Fruit fly (Drosophila melanogaster) whole organism, embryonic: ENCODE measurements around the gene cdi.

ENCODE experiments used
- BEAF-32 ChIP-seq: fragments of 200-800 bp; sonication (Bioruptor generic); optimal IDR thresholded peaks from 3 replicates; lab custom pipeline; 2017; ENCODE audit warnings: missing biosample characterization, missing genetic modification characterization, mild to moderate bottlenecking, moderate library complexity, missing genetic modification reagents
- BtbVII ChIP-seq: fragments of 200-800 bp; sonication (Bioruptor generic); optimal IDR thresholded peaks from 3 replicates; lab custom pipeline; 2017; ENCODE audit warnings: missing biosample characterization, mild to moderate bottlenecking, missing genetic modification characterization
- CG10543 ChIP-seq: fragments of 200-800 bp; sonication (Bioruptor generic); optimal IDR thresholded peaks from 3 replicates; lab custom pipeline; 2017; ENCODE audit warnings: missing biosample characterization, mild to moderate bottlenecking, missing genetic modification characterization, moderate library complexity
- CG11723 ChIP-seq: fragments of 200-800 bp; sonication (Bioruptor generic); optimal IDR thresholded peaks from 2 replicates; lab custom pipeline; 2017; ENCODE audit warnings: missing biosample characterization, mild to moderate bottlenecking, missing genetic modification characterization
- CG12769 ChIP-seq: fragments of 200-800 bp; sonication (Bioruptor generic); optimal IDR thresholded peaks from 2 replicates; lab custom pipeline; 2019; ENCODE audit warnings: missing biosample characterization, mild to moderate bottlenecking, missing genetic modification characterization, moderate library complexity
- CG13894 ChIP-seq: fragments of 200-800 bp; sonication (Bioruptor generic); optimal IDR thresholded peaks from 3 replicates; lab custom pipeline; 2018; ENCODE audit warnings: missing biosample characterization, mild to moderate bottlenecking, missing genetic modification characterization, moderate library complexity
- CG15011 ChIP-seq: fragments of 200-800 bp; sonication (Bioruptor generic); optimal IDR thresholded peaks from 3 replicates; lab custom pipeline; 2018; ENCODE audit warnings: missing biosample characterization, mild to moderate bottlenecking, missing genetic modification characterization
- CG15514 ChIP-seq: fragments of 200-800 bp; sonication (Bioruptor generic); optimal IDR thresholded peaks from 3 replicates; lab custom pipeline; 2017; ENCODE audit warnings: missing biosample characterization, missing genetic modification characterization, mild to moderate bottlenecking, moderate library complexity, missing genetic modification reagents
- CG1602 ChIP-seq: fragments of 200-800 bp; sonication (Bioruptor generic); optimal IDR thresholded peaks from 3 replicates; lab custom pipeline; 2016; ENCODE audit warnings: missing biosample characterization, missing genetic modification characterization
- CG16779 ChIP-seq: fragments of 200-800 bp; sonication (Bioruptor generic); IDR thresholded peaks from 2 replicates; pipeline ENCODE4 v1.3.6; 2022; ENCODE audit warnings: missing biosample characterization, missing genetic modification characterization
- CG17361 ChIP-seq: fragments of 200-800 bp; sonication (Bioruptor generic); IDR thresholded peaks from 3 replicates; pipeline ENCODE4 v1.3.6; 2022; ENCODE audit warnings: missing biosample characterization, missing genetic modification characterization
- CG3847 ChIP-seq: fragments of 200-800 bp; sonication (Bioruptor generic); IDR thresholded peaks from 2 replicates; pipeline ENCODE4 v1.3.6; 2022; ENCODE audit warnings: missing biosample characterization, missing genetic modification characterization
- CG6254 ChIP-seq: fragments of 200-800 bp; sonication (Bioruptor generic); optimal IDR thresholded peaks from 3 replicates; lab custom pipeline; 2017; ENCODE audit warnings: mild to moderate bottlenecking, missing biosample characterization, missing genetic modification reagents, missing genetic modification characterization
- CG7271 ChIP-seq: fragments of 200-800 bp; sonication (Bioruptor generic); optimal IDR thresholded peaks from 2 replicates; lab custom pipeline; 2018; ENCODE audit warnings: missing biosample characterization, mild to moderate bottlenecking, missing genetic modification characterization, moderate library complexity
- CG8290 ChIP-seq, 3 experiments: fragments of 200-800 bp; sonication (Bioruptor generic); optimal IDR thresholded peaks; 2 replicates each; lab custom pipeline; 2016 to 2019; ENCODE audit warnings: missing biosample characterization in 3 of 3, missing genetic modification characterization in 3 of 3, mild to moderate bottlenecking in 2 of 3, moderate library complexity in 1 of 3
- CG8388 ChIP-seq: fragments of 200-800 bp; sonication (Bioruptor generic); optimal IDR thresholded peaks from 2 replicates; lab custom pipeline; 2019; ENCODE audit warnings: missing biosample characterization, mild to moderate bottlenecking, missing genetic modification characterization, moderate library complexity
- CHES-1-like ChIP-seq: fragments of 200-800 bp; sonication (Bioruptor generic); optimal IDR thresholded peaks from 2 replicates; lab custom pipeline; 2016; ENCODE audit warnings: missing biosample characterization, missing genetic modification characterization
- CoRest ChIP-seq: fragments of 200-800 bp; sonication (Bioruptor generic); optimal IDR thresholded peaks from 3 replicates; lab custom pipeline; 2018; ENCODE audit warnings: missing biosample characterization, mild to moderate bottlenecking, missing genetic modification characterization, moderate library complexity
- CrebB ChIP-seq: fragments of 200-800 bp; sonication (Bioruptor generic); optimal IDR thresholded peaks from 3 replicates; lab custom pipeline; 2018; ENCODE audit warnings: missing biosample characterization, mild to moderate bottlenecking, missing genetic modification characterization
- Deaf1 ChIP-seq: fragments of 200-800 bp; optimal IDR thresholded peaks from 3 replicates; lab custom pipeline; 2019; ENCODE audit warnings: missing biosample characterization, mild to moderate bottlenecking, missing genetic modification characterization, moderate library complexity
- E2f1 ChIP-seq: fragments of 200-800 bp; sonication (Bioruptor generic); IDR thresholded peaks from 2 replicates; pipeline ENCODE4 v1.3.6; 2022; ENCODE audit warnings: missing biosample characterization, missing genetic modification characterization
- GATAe ChIP-seq: fragments of 200-800 bp; sonication (Bioruptor generic); conservative IDR thresholded peaks from 2 replicates; pipeline ENCODE4 v1.3.6; 2022; ENCODE audit warnings: missing biosample characterization, missing genetic modification characterization
- HmgD ChIP-seq: fragments of 200-800 bp; sonication (Bioruptor generic); optimal IDR thresholded peaks from 3 replicates; lab custom pipeline; 2016; ENCODE audit warnings: missing biosample characterization, missing genetic modification characterization
- Hr39 ChIP-seq: fragments of >200 bp; optimal IDR thresholded peaks from 2 replicates; lab custom pipeline; 2017
- Jarid2 ChIP-seq: fragments of 200-800 bp; sonication (Bioruptor generic); optimal IDR thresholded peaks from 3 replicates; lab custom pipeline; 2017; ENCODE audit warnings: mild to moderate bottlenecking, missing biosample characterization, missing genetic modification reagents, missing genetic modification characterization
- Mad ChIP-seq: fragments of 200-800 bp; sonication (Bioruptor generic); optimal IDR thresholded peaks from 2 replicates; lab custom pipeline; 2016; ENCODE audit warnings: missing biosample characterization, missing genetic modification characterization
- NC2β ChIP-seq: fragments of 200-800 bp; sonication (Bioruptor generic); optimal IDR thresholded peaks from 2 replicates; lab custom pipeline; 2016; ENCODE audit warnings: missing biosample characterization, missing genetic modification characterization
- Neu2 ChIP-seq: fragments of 200-800 bp; sonication (Bioruptor generic); optimal IDR thresholded peaks from 3 replicates; lab custom pipeline; 2016; ENCODE audit warnings: missing biosample characterization, missing genetic modification characterization, borderline replicate concordance
- Six4 ChIP-seq: fragments of 200-800 bp; sonication (Bioruptor generic); optimal IDR thresholded peaks from 2 replicates; lab custom pipeline; 2016; ENCODE audit warnings: missing biosample characterization, missing genetic modification characterization
- Sry-β ChIP-seq: fragments of 200-800 bp; sonication (Bioruptor generic); optimal IDR thresholded peaks from 2 replicates; lab custom pipeline; 2018; ENCODE audit warnings: missing biosample characterization, mild to moderate bottlenecking, missing genetic modification characterization, moderate library complexity
- Stat92E ChIP-seq, 3 experiments: fragments of >200 bp in 2 of 3; fragments of 200-800 bp in 1 of 3; sonication (Bioruptor generic) in 1 of 3; optimal IDR thresholded peaks; 2 replicates each; lab custom pipeline; 2017 to 2019; ENCODE audit warnings: missing biosample characterization in 3 of 3, missing genetic modification characterization in 3 of 3, mild to moderate bottlenecking in 1 of 3, moderate library complexity in 1 of 3
- az2 ChIP-seq: fragments of 200-800 bp; sonication (Bioruptor generic); optimal IDR thresholded peaks from 3 replicates; lab custom pipeline; 2016; ENCODE audit warnings: missing biosample characterization, missing genetic modification characterization
- bowl ChIP-seq: fragments of 200-800 bp; sonication (Bioruptor generic); IDR thresholded peaks from 2 replicates; pipeline ENCODE4 v1.3.6; 2022; ENCODE audit warnings: missing biosample characterization, missing genetic modification characterization
- cato ChIP-seq: fragments of 200-800 bp; sonication (Bioruptor generic); optimal IDR thresholded peaks from 2 replicates; lab custom pipeline; 2016; ENCODE audit warnings: missing biosample characterization, missing genetic modification characterization, borderline replicate concordance
- caup ChIP-seq: fragments of 200-800 bp; sonication (Bioruptor generic); optimal IDR thresholded peaks from 3 replicates; lab custom pipeline; 2017; ENCODE audit warnings: missing biosample characterization, mild to moderate bottlenecking, missing genetic modification characterization, moderate library complexity; ENCODE audit not compliant: severe bottlenecking
- chif ChIP-seq, 2 experiments: fragments of 200-800 bp; sonication (Bioruptor generic); optimal IDR thresholded peaks; 3 replicates each; lab custom pipeline; 2016; ENCODE audit warnings: missing biosample characterization in 2 of 2, missing genetic modification characterization in 2 of 2
- chinmo ChIP-seq: fragments of 200-800 bp; sonication (Bioruptor generic); IDR thresholded peaks from 4 replicates; pipeline ENCODE4 v1.3.6; 2022; ENCODE audit warnings: missing biosample characterization, missing genetic modification characterization; ENCODE audit not compliant: partially characterized antibody
- danr ChIP-seq: fragments of 200-800 bp; sonication (Bioruptor generic); IDR thresholded peaks from 2 replicates; pipeline ENCODE4 v1.3.6; 2022; ENCODE audit warnings: missing biosample characterization, missing genetic modification characterization
- dm ChIP-seq: fragments of 200-800 bp; sonication (Bioruptor generic); optimal IDR thresholded peaks from 3 replicates; lab custom pipeline; 2016; ENCODE audit warnings: missing biosample characterization, missing genetic modification characterization
- dysf ChIP-seq: fragments of 200-800 bp; sonication (Bioruptor generic); IDR thresholded peaks from 3 replicates; pipeline ENCODE4 v1.3.6; 2022; ENCODE audit warnings: missing biosample characterization, missing genetic modification characterization
- eve ChIP-seq, 2 experiments: fragments of >200 bp; optimal IDR thresholded peaks; 2 replicates each; lab custom pipeline; 2017; ENCODE audit warnings: missing biosample characterization in 2 of 2, missing genetic modification characterization in 2 of 2
- ftz-f1 ChIP-seq: fragments of 200-800 bp; sonication (Bioruptor generic); optimal IDR thresholded peaks from 2 replicates; lab custom pipeline; 2016; ENCODE audit warnings: missing biosample characterization, missing genetic modification characterization
- lbe ChIP-seq: fragments of 200-800 bp; sonication (Bioruptor generic); optimal IDR thresholded peaks from 2 replicates; lab custom pipeline; 2016; ENCODE audit warnings: missing biosample characterization, mild to moderate bottlenecking, missing genetic modification characterization
- nerfin-1 ChIP-seq: fragments of 200-800 bp; sonication (Bioruptor generic); optimal IDR thresholded peaks from 3 replicates; lab custom pipeline; 2019; ENCODE audit warnings: missing biosample characterization, mild to moderate bottlenecking, missing genetic modification characterization, moderate library complexity
- ranshi ChIP-seq: fragments of 200-800 bp; sonication (Bioruptor generic); IDR thresholded peaks from 2 replicates; pipeline ENCODE4 v1.3.6; 2022; ENCODE audit warnings: missing biosample characterization, missing genetic modification characterization
- ro ChIP-seq: fragments of 200-800 bp; sonication (Bioruptor generic); IDR thresholded peaks from 2 replicates; pipeline ENCODE4 v1.3.6; 2022; ENCODE audit warnings: missing biosample characterization, missing genetic modification characterization
- sug ChIP-seq: fragments of 200-800 bp; optimal IDR thresholded peaks from 2 replicates; lab custom pipeline; 2019; ENCODE audit warnings: missing biosample characterization, mild to moderate bottlenecking, missing genetic modification characterization, moderate library complexity
- unpg ChIP-seq: fragments of 200-800 bp; sonication (Bioruptor generic); optimal IDR thresholded peaks from 3 replicates; lab custom pipeline; 2018; ENCODE audit warnings: missing biosample characterization, mild to moderate bottlenecking, missing genetic modification characterization, moderate library complexity
- vvl ChIP-seq: fragments of 200-800 bp; sonication (Bioruptor generic); IDR thresholded peaks from 2 replicates; pipeline ENCODE4 v1.3.6; 2022; ENCODE audit warnings: missing biosample characterization, missing genetic modification characterization

The cdi gene

DNA sequence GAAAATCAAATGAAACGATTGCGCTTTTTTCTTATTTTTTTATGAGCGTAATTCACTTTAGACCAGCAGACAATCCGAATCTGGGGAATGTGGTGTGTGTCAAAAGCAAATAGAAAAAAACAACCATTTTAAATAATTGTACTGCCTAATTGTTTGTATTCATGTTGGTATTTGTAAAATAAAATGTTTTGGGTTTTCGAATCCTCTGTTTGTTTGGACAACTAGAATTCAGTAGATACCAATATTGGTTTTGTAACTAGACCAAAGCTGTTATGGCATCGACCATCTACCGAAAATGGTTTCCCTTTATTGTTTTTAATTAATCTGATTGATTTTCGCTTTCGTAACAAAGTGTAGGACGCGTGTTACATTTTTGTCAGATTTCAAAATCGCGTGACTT, 83.1 kb downstream of the cdi start (continued):
- TF ChIP-seq CG15011 (peak; percentile 38), unpg (peak; percentile 33), caup (GFP tag; lab: Kevin White, UChicago) (peak; percentile 45), CG15514 (GFP tag; lab: Kevin White, UChicago) (peak; percentile 9), CoRest (peak; percentile 39), Jarid2 (GFP tag; lab: Kevin White, UChicago) (peak; percentile 4), az2 (GFP tag; lab: Kevin White, UChicago) (no peak), CG12769 (tag; lab: Kevin White, UChicago) (peak; percentile 30), E2f1 (GFP tag; lab: Robert Waterston, UW) (no peak), HmgD (GFP tag; lab: Kevin White, UChicago) (no peak)

DNA sequence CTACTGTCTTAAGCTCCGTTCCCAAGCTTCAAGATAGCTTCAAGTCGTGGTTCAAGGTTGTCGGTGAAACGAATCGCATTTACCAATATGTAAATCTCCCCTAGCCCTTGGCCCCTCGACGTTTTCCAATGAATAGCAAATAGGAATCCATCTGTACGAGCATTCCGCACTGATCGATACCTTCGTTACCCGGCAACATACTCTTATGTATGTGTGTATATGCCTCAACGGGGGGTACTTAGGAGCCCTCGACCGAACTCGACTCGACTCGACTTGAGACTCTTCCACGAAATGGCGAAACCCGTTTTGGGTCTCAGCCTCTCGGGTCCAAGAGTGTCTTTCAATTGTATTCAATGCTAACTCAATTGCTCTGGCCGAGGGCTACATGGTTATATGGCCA, 92.4 kb downstream of the cdi start:
- TF ChIP-seq sug (tag; lab: Kevin White, UChicago) (peak; percentile 11), ro (GFP tag; lab: Robert Waterston, UW) (no peak), BtbVII (GFP tag; lab: Kevin White, UChicago) (no peak), CG17361 (no peak), CG10543 (no peak), chif (GFP tag; optimal IDR thresholded peaks at IDR 0.05; lab: Kevin White, UChicago) (no peak), Deaf1 (tag; lab: Kevin White, UChicago) (peak; percentile 33), vvl (GFP tag; lab: Robert Waterston, UW) (peak; percentile 54), CG12769 (tag; lab: Kevin White, UChicago) (peak; percentile 56), CG11723 (GFP tag; lab: Kevin White, UChicago) (no peak), ftz-f1 (peak; percentile 21), lbe (GFP tag; lab: Kevin White, UChicago) (no peak), nerfin-1 (no peak), Mad (GFP tag; lab: Kevin White, UChicago) (no peak), NC2β (GFP tag; lab: Kevin White, UChicago) (no peak), CG13894 (tag; lab: Kevin White, UChicago) (peak; percentile 64), BEAF-32 (GFP tag; lab: Kevin White, UChicago) (no peak), CrebB (no peak), CG6254 (GFP tag; lab: Kevin White, UChicago) (no peak), CG7271 (tag; lab: Kevin White, UChicago) (no peak), dysf (no peak), eve (GFP tag; optimal IDR thresholded peaks at IDR 0.05; lab: Kevin White, UChicago) (no peak), Stat92E (GFP tag; optimal IDR thresholded peaks at IDR 0.05; lab: Kevin White, UChicago) (peak in 1 of 3 experiments; percentile 22), danr (GFP tag; lab: Robert Waterston, UW) (no peak), CG8388 (GFP tag; lab: Kevin White, UChicago) (no peak), Hr39 (lab: Kevin White, UChicago) (no peak), CHES-1-like (no peak), chinmo (GFP tag; lab: Robert Waterston, UW) (0 out of 4 replicates have a peak, but pooled peaks have one; percentile 51), ranshi (GFP tag; lab: Robert Waterston, UW) (no peak), CG1602 (GFP tag; lab: Kevin White, UChicago) (no peak), Six4 (GFP tag; lab: Kevin White, UChicago) (no peak), bowl (GFP tag; lab: Robert Waterston, UW) (no peak), CG3847 (no peak), CG8290 (GFP tag; optimal IDR thresholded peaks at IDR 0.05; lab: Kevin White, UChicago) (no peak), CG8290 (tag; optimal IDR thresholded peaks at IDR 0.05; lab: Kevin White, UChicago) (peak in 1 of 2 experiments; percentile 2), Sry-β (GFP tag; lab: Kevin White, UChicago) (no peak), dm (no peak), cato (no peak), Neu2 (GFP tag; lab: Kevin White, UChicago) (no peak), GATAe (GFP tag; lab: Robert Waterston, UW) (no peak), CG16779 (GFP tag; lab: Robert Waterston, UW) (no peak)
